Fruit fly (Drosophila melanogaster) whole organism, embryonic: ENCODE results near the gene cv-c.

Experiments used
- Ada2b ChIP-seq: fragments of 200-800 bp; sonication (Bioruptor generic); IDR thresholded peaks from 2 replicates; pipeline ENCODE4 v1.3.6; 2022; ENCODE audit warnings: missing biosample characterization, missing genetic modification characterization
- Antp ChIP-seq: fragments of 200-800 bp; sonication (Bioruptor generic); optimal IDR thresholded peaks from 3 replicates; lab custom pipeline; 2016; ENCODE audit warnings: missing biosample characterization, missing genetic modification characterization
- Asciz ChIP-seq: fragments of 200-800 bp; sonication (Bioruptor generic); optimal IDR thresholded peaks from 2 replicates; lab custom pipeline; 2017; ENCODE audit warnings: missing biosample characterization, mild to moderate bottlenecking, missing genetic modification characterization, missing genetic modification reagents
- BtbVII ChIP-seq: fragments of 200-800 bp; sonication (Bioruptor generic); optimal IDR thresholded peaks from 3 replicates; lab custom pipeline; 2017; ENCODE audit warnings: missing biosample characterization, mild to moderate bottlenecking, missing genetic modification characterization
- CG10321 ChIP-seq: fragments of 200-800 bp; sonication (Bioruptor generic); IDR thresholded peaks from 2 replicates; pipeline ENCODE4 v1.3.6; 2022; ENCODE audit warnings: missing biosample characterization, missing genetic modification characterization
- CG11398 ChIP-seq: fragments of 200-800 bp; sonication (Bioruptor generic); optimal IDR thresholded peaks from 2 replicates; lab custom pipeline; 2016; ENCODE audit warnings: missing biosample characterization, missing genetic modification characterization
- CG11560 ChIP-seq: fragments of 200-800 bp; sonication (Bioruptor generic); IDR thresholded peaks from 3 replicates; pipeline ENCODE4 v1.3.6; 2022; ENCODE audit warnings: missing biosample characterization, missing genetic modification characterization
- CG12155 ChIP-seq: fragments of 200-800 bp; sonication (Bioruptor generic); optimal IDR thresholded peaks from 3 replicates; lab custom pipeline; 2016; ENCODE audit warnings: missing biosample characterization, missing genetic modification characterization
- CG13624 ChIP-seq: fragments of 200-800 bp; sonication (Bioruptor generic); optimal IDR thresholded peaks from 2 replicates; lab custom pipeline; 2016; ENCODE audit warnings: missing biosample characterization, missing genetic modification characterization
- CG13894 ChIP-seq: fragments of 200-800 bp; sonication (Bioruptor generic); optimal IDR thresholded peaks from 3 replicates; lab custom pipeline; 2018; ENCODE audit warnings: missing biosample characterization, mild to moderate bottlenecking, missing genetic modification characterization, moderate library complexity
- CG14014 ChIP-seq: fragments of 200-800 bp; sonication (Bioruptor generic); IDR thresholded peaks from 2 replicates; pipeline ENCODE4 v1.3.6; 2022; ENCODE audit warnings: missing biosample characterization, missing genetic modification characterization
- CG15269 ChIP-seq: fragments of 200-800 bp; sonication (Bioruptor generic); optimal IDR thresholded peaks from 2 replicates; lab custom pipeline; 2018; ENCODE audit warnings: missing biosample characterization, mild to moderate bottlenecking, missing genetic modification characterization, moderate library complexity
- CG16779 ChIP-seq: fragments of 200-800 bp; sonication (Bioruptor generic); IDR thresholded peaks from 2 replicates; pipeline ENCODE4 v1.3.6; 2022; ENCODE audit warnings: missing biosample characterization, missing genetic modification characterization
- CG17186 ChIP-seq: fragments of 200-800 bp; sonication (Bioruptor generic); optimal IDR thresholded peaks from 3 replicates; lab custom pipeline; 2017; ENCODE audit warnings: missing biosample characterization, missing genetic modification reagents, missing genetic modification characterization
- CG17328 ChIP-seq: fragments of 200-800 bp; sonication (Bioruptor generic); IDR thresholded peaks from 2 replicates; pipeline ENCODE4 v1.3.6; 2022; ENCODE audit warnings: missing biosample characterization, missing genetic modification characterization
- CG18476 ChIP-seq: fragments of 200-800 bp; sonication (Bioruptor generic); optimal IDR thresholded peaks from 2 replicates; lab custom pipeline; 2016; ENCODE audit warnings: missing biosample characterization, mild to moderate bottlenecking, missing genetic modification characterization
- CG18599 ChIP-seq: fragments of 200-800 bp; sonication (Bioruptor generic); optimal IDR thresholded peaks from 3 replicates; lab custom pipeline; 2017; ENCODE audit warnings: missing biosample characterization, missing genetic modification characterization, mild to moderate bottlenecking, moderate library complexity, missing genetic modification reagents
- CG31441 ChIP-seq: fragments of 200-800 bp; sonication (Bioruptor generic); IDR thresholded peaks from 2 replicates; pipeline ENCODE4 v1.3.6; 2022; ENCODE audit warnings: missing biosample characterization, missing genetic modification characterization
- CG33557 ChIP-seq: fragments of 200-800 bp; sonication (Bioruptor generic); optimal IDR thresholded peaks from 2 replicates; lab custom pipeline; 2019; ENCODE audit warnings: missing biosample characterization, mild to moderate bottlenecking, missing genetic modification characterization, moderate library complexity
- CG6683 ChIP-seq: fragments of 200-800 bp; sonication (Bioruptor generic); optimal IDR thresholded peaks from 2 replicates; lab custom pipeline; 2017; ENCODE audit warnings: missing biosample characterization, mild to moderate bottlenecking, missing genetic modification characterization, missing genetic modification reagents
- CG7271 ChIP-seq: fragments of 200-800 bp; sonication (Bioruptor generic); optimal IDR thresholded peaks from 2 replicates; lab custom pipeline; 2018; ENCODE audit warnings: missing biosample characterization, mild to moderate bottlenecking, missing genetic modification characterization, moderate library complexity
- CG7372 ChIP-seq: fragments of 200-800 bp; sonication (Bioruptor generic); IDR thresholded peaks from 2 replicates; pipeline ENCODE4 v1.3.6; 2022; ENCODE audit warnings: missing biosample characterization, missing genetic modification characterization
- CG8089 ChIP-seq: fragments of 200-800 bp; sonication (Bioruptor generic); optimal IDR thresholded peaks from 3 replicates; lab custom pipeline; 2016; ENCODE audit warnings: missing biosample characterization, missing genetic modification characterization
- CG9215 ChIP-seq: fragments of 200-800 bp; sonication (Bioruptor generic); IDR thresholded peaks from 2 replicates; pipeline ENCODE4 v1.3.6; 2022; ENCODE audit warnings: missing biosample characterization, missing genetic modification characterization
- CHES-1-like ChIP-seq: fragments of 200-800 bp; sonication (Bioruptor generic); optimal IDR thresholded peaks from 2 replicates; lab custom pipeline; 2016; ENCODE audit warnings: missing biosample characterization, missing genetic modification characterization
- CkIIα-i1 ChIP-seq: fragments of 200-800 bp; sonication (Bioruptor generic); IDR thresholded peaks from 2 replicates; pipeline ENCODE4 v1.3.6; 2022; ENCODE audit warnings: missing biosample characterization, missing genetic modification characterization
- Ets65A ChIP-seq: fragments of 200-800 bp; sonication (Bioruptor generic); peaks from one replicate; lab custom pipeline; 2016; ENCODE audit warnings: missing biosample characterization, missing genetic modification characterization
- Gug ChIP-seq: fragments of 200-800 bp; sonication (Bioruptor generic); IDR thresholded peaks from 4 replicates; pipeline ENCODE4 v1.3.6; 2022; ENCODE audit warnings: missing biosample characterization, missing genetic modification characterization
- HLH3B ChIP-seq: fragments of 200-800 bp; sonication (Bioruptor generic); IDR thresholded peaks from 2 replicates; pipeline ENCODE4 v1.3.6; 2022; ENCODE audit warnings: missing biosample characterization, missing genetic modification characterization
- Hr3 ChIP-seq: fragments of 200-800 bp; sonication (Bioruptor generic); optimal IDR thresholded peaks from 3 replicates; lab custom pipeline; 2016; ENCODE audit warnings: missing biosample characterization, missing genetic modification characterization
- Hr39 ChIP-seq: fragments of >200 bp; optimal IDR thresholded peaks from 2 replicates; lab custom pipeline; 2017
- MBD-R2 ChIP-seq: fragments of 200-800 bp; sonication (Bioruptor generic); IDR thresholded peaks from 2 replicates; pipeline ENCODE4 v1.3.6; 2022; ENCODE audit warnings: missing biosample characterization, missing genetic modification characterization
- MESR4 ChIP-seq: fragments of 200-800 bp; sonication (Bioruptor generic); optimal IDR thresholded peaks from 2 replicates; lab custom pipeline; 2018; ENCODE audit warnings: missing biosample characterization, mild to moderate bottlenecking, missing genetic modification characterization, moderate library complexity
- MTF-1 ChIP-seq: fragments of 200-800 bp; sonication (Bioruptor generic); optimal IDR thresholded peaks from 2 replicates; lab custom pipeline; 2018; ENCODE audit warnings: missing biosample characterization, mild to moderate bottlenecking, missing genetic modification characterization, borderline replicate concordance
- NfI ChIP-seq: fragments of 200-800 bp; sonication (Bioruptor generic); optimal IDR thresholded peaks from 3 replicates; lab custom pipeline; 2018; ENCODE audit warnings: missing biosample characterization, mild to moderate bottlenecking, missing genetic modification characterization, moderate library complexity
- Sry-δ ChIP-seq: fragments of 200-800 bp; sonication (Bioruptor generic); optimal IDR thresholded peaks from 2 replicates; lab custom pipeline; 2016; ENCODE audit warnings: missing biosample characterization, missing genetic modification characterization
- Tbp ChIP-seq: fragments of >200 bp; optimal IDR thresholded peaks from 2 replicates; lab custom pipeline; 2018; ENCODE audit warnings: missing biosample characterization, missing genetic modification characterization
- fd3F ChIP-seq: fragments of 200-800 bp; sonication (Bioruptor generic); optimal IDR thresholded peaks from 2 replicates; lab custom pipeline; 2018; ENCODE audit warnings: missing biosample characterization, mild to moderate bottlenecking, missing genetic modification characterization, moderate library complexity
- grau ChIP-seq: fragments of 200-800 bp; optimal IDR thresholded peaks from 3 replicates; lab custom pipeline; 2019; ENCODE audit warnings: missing biosample characterization, mild to moderate bottlenecking, missing genetic modification characterization, moderate library complexity
- ken ChIP-seq: fragments of 200-800 bp; sonication (Bioruptor generic); IDR thresholded peaks from 3 replicates; pipeline ENCODE4 v1.3.6; 2022; ENCODE audit warnings: missing biosample characterization, missing genetic modification characterization
- luna ChIP-seq: fragments of 200-800 bp; sonication (Bioruptor generic); optimal IDR thresholded peaks from 2 replicates; lab custom pipeline; 2016; ENCODE audit warnings: missing biosample characterization, missing genetic modification characterization
- nerfin-2 ChIP-seq: fragments of 200-800 bp; sonication (Bioruptor generic); IDR thresholded peaks from 2 replicates; pipeline ENCODE4 v1.3.6; 2022; ENCODE audit warnings: missing biosample characterization, missing genetic modification characterization; ENCODE audit not compliant: partially characterized antibody
- org-1 ChIP-seq: fragments of 200-800 bp; sonication (Bioruptor generic); optimal IDR thresholded peaks from 2 replicates; lab custom pipeline; 2017; ENCODE audit warnings: missing biosample characterization, missing genetic modification characterization
- pan ChIP-seq, 4 experiments: fragments of >200 bp in 3 of 4; fragments of 200-800 bp in 1 of 4; sonication (Bioruptor generic) in 1 of 4; optimal IDR thresholded peaks in 3 of 4; IDR thresholded peaks in 1 of 4; 2 replicates each; pipeline versions ENCODE4 v1.3.6 to Lab custom; 2017 to 2022; ENCODE audit warnings: missing biosample characterization in 2 of 4, missing genetic modification characterization in 2 of 4, mixed read lengths in 1 of 4
- seq ChIP-seq: fragments of 200-800 bp; sonication (Bioruptor generic); IDR thresholded peaks from 2 replicates; pipeline ENCODE4 v1.3.6; 2022; ENCODE audit warnings: missing biosample characterization, missing genetic modification characterization
- tna ChIP-seq: fragments of 200-800 bp; sonication (Bioruptor generic); IDR thresholded peaks from 2 replicates; pipeline ENCODE4 v1.3.6; 2022; ENCODE audit warnings: missing biosample characterization, missing genetic modification characterization; ENCODE audit not compliant: partially characterized antibody
- trem ChIP-seq: fragments of 200-800 bp; optimal IDR thresholded peaks from 3 replicates; lab custom pipeline; 2019; ENCODE audit warnings: missing biosample characterization, mild to moderate bottlenecking, missing genetic modification characterization, moderate library complexity
- tx ChIP-seq: fragments of 200-800 bp; sonication (Bioruptor generic); optimal IDR thresholded peaks from 2 replicates; lab custom pipeline; 2016; ENCODE audit warnings: missing biosample characterization, missing genetic modification characterization
- wor ChIP-seq: fragments of 200-800 bp; sonication (Bioruptor generic); IDR thresholded peaks from 2 replicates; pipeline ENCODE4 v1.3.6; 2022; ENCODE audit warnings: missing biosample characterization, missing genetic modification characterization
- yki ChIP-seq: fragments of >200 bp; optimal IDR thresholded peaks from 3 replicates; lab custom pipeline; 2018
- z ChIP-seq: fragments of 200-800 bp; sonication (Bioruptor generic); IDR thresholded peaks from 3 replicates; pipeline ENCODE4 v1.3.6; 2022; ENCODE audit warnings: missing biosample characterization, missing genetic modification characterization

The cv-c gene

DNA sequence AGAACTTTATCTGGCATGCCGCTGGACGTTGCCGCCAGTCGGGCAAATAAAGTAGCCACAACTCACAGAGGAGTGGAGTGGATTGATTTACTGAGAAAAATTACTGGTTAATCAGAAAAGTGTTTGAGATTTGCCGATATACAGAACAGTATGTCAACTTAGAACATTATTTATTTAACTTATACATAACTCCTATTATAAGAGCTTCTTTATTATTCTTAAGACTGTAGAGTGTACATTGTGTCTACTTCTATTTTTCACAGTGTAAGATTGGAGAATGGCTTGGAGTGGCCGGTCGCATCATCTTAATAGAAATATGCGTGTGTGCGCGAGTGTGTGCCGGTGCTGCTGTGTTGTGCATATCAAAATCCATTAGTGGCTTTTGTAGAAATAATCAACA, 10.9 kb downstream of the cv-c start (continued):
- TF ChIP-seq CG33557 (GFP tag; lab: Kevin White, UChicago) (peak; percentile 9), CG15269 (tag; lab: Kevin White, UChicago) (peak; percentile 31), grau (peak; percentile 52), CG13624 (GFP tag; lab: Kevin White, UChicago) (peak; percentile 7)

dm6 chr3R:14469724-14470123, 11.8 kb downstream of the cv-c start:
- TF ChIP-seq luna (GFP tag; lab: Kevin White, UChicago): no peak
- no peak for TF ChIP-seq tx (GFP tag; lab: Kevin White, UChicago)
- TF ChIP-seq Asciz (GFP tag; lab: Kevin White, UChicago): peak; percentile 43
- no peak for TF ChIP-seq seq (GFP tag; lab: Robert Waterston, UW)
- no peak for TF ChIP-seq CG8089 (GFP tag; lab: Kevin White, UChicago)
- TF ChIP-seq MBD-R2 (GFP tag; lab: Robert Waterston, UW): no peak
- TF ChIP-seq CG11398 (GFP tag; lab: Kevin White, UChicago): no peak
- TF ChIP-seq CG9215 (GFP tag; lab: Robert Waterston, UW): no peak
- TF ChIP-seq CHES-1-like (GFP tag; lab: Kevin White, UChicago): no peak
- TF ChIP-seq CG31441 (GFP tag; lab: Robert Waterston, UW): peak; percentile 82
- TF ChIP-seq CG12155 (GFP tag; lab: Kevin White, UChicago): peak; percentile 40
- TF ChIP-seq Ada2b: no peak
- peak; percentile 7 for TF ChIP-seq Ets65A (GFP tag; lab: Kevin White, UChicago)
- no peak for TF ChIP-seq CG11560 (tag; lab: Robert Waterston, UW)
- no peak for TF ChIP-seq nerfin-2 (GFP tag; lab: Robert Waterston, UW)
- no peak for TF ChIP-seq CG6683 (GFP tag; lab: Kevin White, UChicago)
- TF ChIP-seq CG10321 (GFP tag; lab: Robert Waterston, UW): no peak
- no peak for TF ChIP-seq yki
- TF ChIP-seq CkIIα-i1 (GFP tag; lab: Robert Waterston, UW): no peak
- TF ChIP-seq CG17186 (GFP tag; lab: Kevin White, UChicago): no peak
- TF ChIP-seq CG13894: no peak
- peak; percentile 45 for TF ChIP-seq wor
- TF ChIP-seq tna (GFP tag; lab: Robert Waterston, UW): no peak
- TF ChIP-seq ken (GFP tag; lab: Robert Waterston, UW): no peak
- no peak for TF ChIP-seq MTF-1 (GFP tag; lab: Kevin White, UChicago)
- peak; percentile 22 for TF ChIP-seq CG18599 (GFP tag; lab: Kevin White, UChicago)
- TF ChIP-seq z (GFP tag; lab: Robert Waterston, UW): no peak
- no peak for TF ChIP-seq Antp (GFP tag; lab: Kevin White, UChicago)
- no peak for TF ChIP-seq Sry-δ (GFP tag; lab: Kevin White, UChicago)
- TF ChIP-seq CG14014 (GFP tag; lab: Robert Waterston, UW): no peak
- no peak for TF ChIP-seq fd3F (GFP tag; lab: Kevin White, UChicago)
- peak; percentile 17 for TF ChIP-seq NfI (GFP tag; lab: Kevin White, UChicago)
- 0 out of 4 replicates have a peak, but pooled peaks have one; percentile 21 for TF ChIP-seq Gug (GFP tag; lab: Robert Waterston, UW)
- peak; percentile 67 for TF ChIP-seq trem
- TF ChIP-seq Hr3: peak; percentile 37
- TF ChIP-seq Tbp: no peak
- no peak for TF ChIP-seq CG7372 (GFP tag; lab: Robert Waterston, UW)
- TF ChIP-seq CG17328 (GFP tag; lab: Robert Waterston, UW): peak; percentile 56; the same call in 1 of the 2 replicates
- peak; percentile 52 for TF ChIP-seq BtbVII
- peak; percentile 37; the same call in 1 of the 2 replicates for TF ChIP-seq HLH3B (GFP tag; lab: Robert Waterston, UW)
- TF ChIP-seq MESR4 (GFP tag; lab: Kevin White, UChicago): no peak
- no peak for TF ChIP-seq CG7271
- TF ChIP-seq CG18476 (GFP tag; lab: Kevin White, UChicago): peak; percentile 28
- TF ChIP-seq org-1: peak; percentile 34
- no peak for TF ChIP-seq CG16779 (GFP tag; lab: Robert Waterston, UW)
- TF ChIP-seq Hr39 (lab: Kevin White, UChicago): no peak
- no peak for TF ChIP-seq pan (optimal IDR thresholded peaks at IDR 0.05; lab: Kevin White, UChicago)
- peak in 1 of 2 experiments; percentile 55 for TF ChIP-seq pan (GFP tag; optimal IDR thresholded peaks at IDR 0.05 in 1 of 2, IDR thresholded peaks at IDR 0.05 in 1 of 2)
